Worm (Caenorhabditis elegans): Measurements from ENCODE around the gene gln-1.

gln-1 gene

DNA sequence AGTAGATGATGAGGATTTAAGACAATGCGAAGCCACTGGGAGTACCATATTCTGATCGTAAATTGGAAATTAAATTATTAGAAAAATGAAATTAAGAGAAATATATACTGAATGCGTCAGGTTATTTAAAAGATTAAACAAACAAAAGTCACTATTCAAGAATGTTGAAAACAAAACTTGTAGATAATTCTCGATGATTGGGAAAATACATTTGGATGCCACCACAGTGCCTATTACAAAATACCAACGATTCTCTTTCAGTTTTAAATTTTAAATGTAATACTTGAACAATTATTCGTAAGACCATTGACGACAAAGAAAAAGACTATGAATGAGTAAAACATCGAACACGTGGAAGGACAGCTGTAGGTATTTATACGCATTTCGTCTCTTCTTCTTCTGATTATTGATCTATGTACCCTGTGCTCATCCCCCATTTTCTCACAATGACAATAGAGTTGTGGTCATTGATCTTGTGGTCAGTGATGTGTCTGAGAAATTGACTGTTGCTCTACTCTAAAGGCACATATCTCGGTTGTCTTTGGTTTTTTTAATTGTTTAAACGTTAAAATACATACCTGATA is 38.1 kb upstream of the gln-1 start, which contains the start of gene C09B8.4:
C09B8.4 (minus strand) TSS at position 51 of the 584 bp plus-strand sequence.
- no peak for TF ChIP-seq nhr-48 (tag; optimal IDR thresholded peaks at IDR 0.05)
- TF ChIP-seq zfp-2 (tag; optimal IDR thresholded peaks at IDR 0.05) = no peak
- peak; percentile 36 for TF ChIP-seq dve-1 (tag; optimal IDR thresholded peaks at IDR 0.05; ENCODE audit: insufficient read depth)

DNA sequence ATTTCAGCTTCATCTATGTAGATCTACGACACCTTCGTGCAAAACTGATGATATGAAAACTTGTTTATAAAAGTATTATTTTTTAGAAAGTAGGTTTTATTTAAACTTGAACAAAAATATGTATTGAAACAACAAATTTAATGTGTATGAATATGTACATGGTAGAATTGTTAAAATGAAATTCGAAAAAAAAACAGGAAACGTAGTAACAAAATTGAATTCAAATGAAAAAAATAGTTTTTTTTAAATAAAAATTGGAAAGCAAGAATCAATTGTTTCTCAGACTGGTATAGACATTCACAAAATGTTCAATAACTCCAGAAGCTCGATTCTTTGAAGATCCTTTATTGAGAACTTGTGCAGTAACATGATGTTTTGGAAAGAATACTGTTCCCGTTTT is 37.3 kb upstream of the gln-1 start:
- TF ChIP-seq unc-62 (GFP tag; optimal IDR thresholded peaks at IDR 0.05 in 1 of 2) = peak in 1 of 2 experiments; percentile 90
- TF ChIP-seq unc-62 (tag; optimal IDR thresholded peaks at IDR 0.05) = no peak
- TF ChIP-seq mep-1 (tag; optimal IDR thresholded peaks at IDR 0.05) = no peak
- TF ChIP-seq pha-4 (GFP tag; IDR thresholded peaks at IDR 0.05) = no peak
- TF ChIP-seq pha-4 (tag; optimal IDR thresholded peaks at IDR 0.05) = no peak

DNA sequence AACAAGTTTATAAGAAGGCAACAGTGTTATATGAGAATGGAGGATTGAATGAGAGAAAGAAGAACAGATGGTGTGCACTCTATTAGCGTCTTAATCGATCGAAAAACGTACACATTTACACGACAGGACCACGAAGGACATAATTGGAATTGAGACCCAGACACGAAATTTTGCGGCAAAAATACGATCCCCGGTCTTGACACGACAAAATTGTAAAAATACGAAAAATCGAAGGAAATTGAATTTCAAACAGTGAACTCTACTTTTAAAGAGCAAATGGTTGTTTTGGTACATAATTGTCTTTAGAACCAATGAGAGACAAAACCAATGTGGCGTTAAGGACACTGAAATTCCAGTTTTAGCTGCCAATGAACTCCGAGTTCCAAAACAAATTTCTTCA is 35.6 kb upstream of the gln-1 start, which contains the start of gene lelo-3:
lelo-3 (minus strand) TSS at position 101 of the 400 bp plus-strand sequence.
- TF ChIP-seq vab-7 (GFP tag; IDR thresholded peaks at IDR 0.05) (no peak), nhr-28 (tag; optimal IDR thresholded peaks at IDR 0.05) (no peak), madf-5 (GFP tag; IDR thresholded peaks at IDR 0.05) (no peak), arid-1 (GFP tag; conservative IDR thresholded peaks at IDR 0.05) (no peak), F10B5.3 (tag; optimal IDR thresholded peaks at IDR 0.05) (no peak), dpl-1 (GFP tag; optimal IDR thresholded peaks at IDR 0.05) (no peak), spr-1 (tag; optimal IDR thresholded peaks at IDR 0.05) (no peak), egl-43 (GFP tag; IDR thresholded peaks at IDR 0.05) (no peak), ceh-32 (tag; optimal IDR thresholded peaks at IDR 0.05; ENCODE audit: poor library complexity) (no peak), ceh-20 (GFP tag; IDR thresholded peaks at IDR 0.05) (no peak), ctbp-1 (GFP tag; IDR thresholded peaks at IDR 0.05) (no peak), mdl-1 (tag; optimal IDR thresholded peaks at IDR 0.05) (no peak), ceh-82 (tag; optimal IDR thresholded peaks at IDR 0.05) (no peak), dmd-9 (GFP tag; IDR thresholded peaks at IDR 0.05) (no peak), dmd-6 (GFP tag; IDR thresholded peaks at IDR 0.05) (no peak), php-3 (GFP tag; IDR thresholded peaks at IDR 0.05) (no peak), ceh-44 (GFP tag; IDR thresholded peaks at IDR 0.05) (no peak), nhr-237 (tag; optimal IDR thresholded peaks at IDR 0.05) (no peak), zag-1 (tag; optimal IDR thresholded peaks at IDR 0.05) (no peak), hlh-30 (tag; optimal IDR thresholded peaks at IDR 0.05; ENCODE audit: insufficient read depth) (no peak)

DNA sequence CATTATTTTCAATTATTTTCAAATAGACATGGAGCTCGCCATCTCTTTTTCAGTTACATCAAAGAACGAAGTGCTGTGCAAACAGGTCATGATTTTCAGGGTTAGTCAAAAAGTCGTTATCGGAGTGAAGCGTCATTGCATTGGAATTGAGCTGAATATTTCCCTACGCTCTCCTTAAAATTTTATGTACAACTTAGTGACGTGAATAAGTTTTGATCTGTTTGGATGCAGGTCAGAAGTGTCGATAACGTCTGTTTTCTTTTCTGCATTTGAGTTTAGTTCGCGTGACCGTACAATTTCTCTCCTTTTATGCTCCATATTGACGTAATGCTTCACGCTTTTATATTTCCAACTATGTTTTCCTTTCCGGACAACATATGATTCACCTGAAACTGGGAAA is 33.1 kb upstream of the gln-1 start:
- TF ChIP-seq unc-62 (GFP tag; optimal IDR thresholded peaks at IDR 0.05 in 1 of 2) (peak in 1 of 2 experiments; percentile 58), unc-62 (tag; optimal IDR thresholded peaks at IDR 0.05) (no peak), dmd-6 (GFP tag; IDR thresholded peaks at IDR 0.05) (peak; percentile 82), mep-1 (tag; optimal IDR thresholded peaks at IDR 0.05) (peak; percentile 18), pqm-1 (tag; optimal IDR thresholded peaks at IDR 0.05) (peak; percentile 30), nhr-76 (tag; optimal IDR thresholded peaks at IDR 0.05) (no peak), tra-1 (GFP tag; IDR thresholded peaks at IDR 0.05) (peak; percentile 39; the same call in 1 of the 2 replicates), aha-1 (tag) (peak; percentile 76), lin-1 (GFP tag; IDR thresholded peaks at IDR 0.05) (0 out of 2 replicates have a peak, but pooled peaks have one; percentile 32), nhr-28 (tag; optimal IDR thresholded peaks at IDR 0.05) (peak; percentile 38), nhr-48 (tag; optimal IDR thresholded peaks at IDR 0.05) (peak; percentile 67), hlh-11 (tag; optimal IDR thresholded peaks at IDR 0.05) (peak; percentile 82), aly-2 (tag; optimal IDR thresholded peaks at IDR 0.05) (no peak), daf-16 (GFP tag; optimal IDR thresholded peaks at IDR 0.05) (no peak), daf-16 (tag; optimal IDR thresholded peaks at IDR 0.05) (peak; percentile 90), mdl-1 (tag; optimal IDR thresholded peaks at IDR 0.05) (peak in 1 of 2 experiments; percentile 6), hlh-30 (tag; optimal IDR thresholded peaks at IDR 0.05; ENCODE audit: insufficient read depth) (peak; percentile 71), daf-12 (tag; optimal IDR thresholded peaks at IDR 0.05) (no peak), dve-1 (tag; optimal IDR thresholded peaks at IDR 0.05; ENCODE audit: insufficient read depth) (peak; percentile 64), hif-1 (tag; optimal IDR thresholded peaks at IDR 0.05) (no peak), gei-8 (GFP tag; optimal IDR thresholded peaks at IDR 0.05) (no peak), nhr-102 (tag; optimal IDR thresholded peaks at IDR 0.05) (peak; percentile 15), hmg-1.1 (GFP tag; IDR thresholded peaks at IDR 0.05) (no peak)
